Worm (Caenorhabditis elegans): ENCODE measurements around the gene npr-42.
A peak's percentile ranks its signal among the peaks of the same experiment; 100 is the strongest.

Gene npr-42

DNA sequence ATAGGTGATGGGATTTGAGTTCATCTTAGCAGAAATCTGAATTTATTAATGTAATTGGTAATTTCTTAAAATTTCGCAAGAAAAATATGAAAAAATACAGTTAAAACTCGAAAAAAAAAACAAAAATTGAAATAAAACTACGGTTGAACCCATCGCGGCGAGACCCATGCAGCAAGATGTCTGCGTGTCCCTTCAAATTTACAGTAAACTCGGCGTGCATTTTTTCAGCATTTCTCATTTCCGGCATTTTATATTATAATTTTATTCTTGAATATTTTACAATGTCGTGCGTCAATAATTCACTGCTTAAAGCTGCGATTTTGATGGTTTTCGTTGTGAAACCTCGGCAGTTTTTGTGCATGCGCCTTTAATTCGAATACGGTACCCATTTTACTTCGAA is 40.0 kb upstream of the npr-42 start, which contains the start of gene fbxc-43:
TSS of gene fbxc-43 (minus strand) at position 38 of the 400 bp plus-strand sequence.
- TF ChIP-seq zag-1 (tag; optimal IDR thresholded peaks at IDR 0.05) (no peak), alr-1 (tag; optimal IDR thresholded peaks at IDR 0.05) (no peak), R02D3.7 (tag; optimal IDR thresholded peaks at IDR 0.05) (no peak), mdl-1 (tag; optimal IDR thresholded peaks at IDR 0.05) (no peak), sma-9 (GFP tag; optimal IDR thresholded peaks at IDR 0.05) (no peak), sma-9 (tag; optimal IDR thresholded peaks at IDR 0.05) (no peak), elt-3 (tag; optimal IDR thresholded peaks at IDR 0.05) (no peak), elt-1 (tag; optimal IDR thresholded peaks at IDR 0.05) (no peak), C34F6.9 (tag; optimal IDR thresholded peaks at IDR 0.05) (no peak), nhr-12 (tag; optimal IDR thresholded peaks at IDR 0.05) (no peak), snpc-4 (tag; optimal IDR thresholded peaks at IDR 0.05) (no peak), unc-55 (GFP tag; optimal IDR thresholded peaks at IDR 0.05) (no peak), nhr-21 (tag; optimal IDR thresholded peaks at IDR 0.05) (no peak), ztf-4 (tag; optimal IDR thresholded peaks at IDR 0.05) (no peak), nhr-23 (tag; optimal IDR thresholded peaks at IDR 0.05) (no peak), Y55F3AM.14 (GFP tag; optimal IDR thresholded peaks at IDR 0.05) (no peak)

DNA sequence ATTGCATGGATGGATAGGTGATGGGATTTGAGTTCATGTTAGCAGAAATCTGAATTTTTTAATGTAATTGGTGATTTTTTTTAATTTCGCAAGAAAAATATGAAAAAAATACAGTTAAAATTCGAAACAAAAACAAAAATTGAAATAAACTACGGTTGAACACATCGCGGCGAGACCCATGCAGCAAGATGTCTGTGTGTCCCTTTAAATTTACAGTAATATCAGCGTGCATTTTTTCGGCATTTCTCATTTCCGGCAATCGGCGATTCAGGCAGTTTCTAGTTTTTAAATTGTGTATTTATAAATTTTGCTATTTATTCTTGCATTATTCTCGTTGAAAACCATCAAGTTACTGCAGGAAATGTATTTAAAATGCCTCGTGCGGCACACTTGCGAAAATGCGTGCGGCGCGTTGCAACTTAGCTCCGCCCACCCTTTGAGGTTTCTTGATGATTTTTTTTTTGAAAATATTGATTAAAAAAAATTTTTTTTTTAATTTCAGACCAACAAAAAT is 38.2 kb upstream of the npr-42 start, which contains the start of the genes fbxc-44 and C16A11.2:
TSS of gene fbxc-44 (minus strand) at position 51 of the 514 bp plus-strand sequence.
TSS of gene C16A11.2 (plus strand) at position 503 of the 514 bp plus-strand sequence.
- TF ChIP-seq nhr-129 (tag; optimal IDR thresholded peaks at IDR 0.05) (peak; percentile 5), mdl-1 (tag; optimal IDR thresholded peaks at IDR 0.05) (no peak), ztf-11 (tag; optimal IDR thresholded peaks at IDR 0.05) (no peak), ztf-4 (tag; optimal IDR thresholded peaks at IDR 0.05) (no peak), nhr-11 (tag; optimal IDR thresholded peaks at IDR 0.05) (no peak), lin-39 (tag; optimal IDR thresholded peaks at IDR 0.05) (no peak), unc-55 (GFP tag; optimal IDR thresholded peaks at IDR 0.05) (peak; percentile 45), gmeb-1 (tag; optimal IDR thresholded peaks at IDR 0.05) (peak; percentile 51), lin-11 (tag; optimal IDR thresholded peaks at IDR 0.05) (peak; percentile 18), mab-5 (tag; optimal IDR thresholded peaks at IDR 0.05) (no peak), F13H6.1 (tag; optimal IDR thresholded peaks at IDR 0.05) (peak; percentile 22), Y55F3AM.14 (GFP tag; optimal IDR thresholded peaks at IDR 0.05) (no peak), blmp-1 (tag; optimal IDR thresholded peaks at IDR 0.05; ENCODE audit: insufficient read depth) (no peak), nhr-6 (tag; optimal IDR thresholded peaks at IDR 0.05) (no peak)

DNA sequence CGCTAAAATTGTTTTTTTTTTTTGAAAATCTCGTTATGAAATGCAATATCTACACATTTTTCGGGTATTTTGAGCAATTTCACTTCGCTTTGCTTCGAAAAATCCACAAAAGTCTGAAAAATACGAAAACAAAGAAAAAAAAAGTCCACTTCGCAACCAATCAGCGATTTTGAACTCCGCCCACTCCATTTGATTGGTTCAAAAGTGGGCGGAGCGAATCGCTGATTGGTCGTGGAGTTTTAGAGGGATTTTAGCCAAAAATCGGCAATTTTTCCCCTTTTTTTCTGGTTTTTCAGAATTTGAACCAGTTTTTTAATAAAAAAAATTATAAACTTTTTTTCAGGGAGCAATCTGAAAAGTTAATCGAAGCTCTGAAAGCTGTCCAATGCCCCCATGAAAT is 37.0 kb upstream of the npr-42 start:
- TF ChIP-seq lin-13 (GFP tag; optimal IDR thresholded peaks at IDR 0.05) (no peak), fos-1 (tag; optimal IDR thresholded peaks at IDR 0.05) (no peak), egl-27 (tag; optimal IDR thresholded peaks at IDR 0.05) (no peak), Y55F3AM.14 (GFP tag; optimal IDR thresholded peaks at IDR 0.05) (no peak), lsy-2 (tag; optimal IDR thresholded peaks at IDR 0.05) (no peak), nhr-237 (tag; optimal IDR thresholded peaks at IDR 0.05) (no peak)

DNA sequence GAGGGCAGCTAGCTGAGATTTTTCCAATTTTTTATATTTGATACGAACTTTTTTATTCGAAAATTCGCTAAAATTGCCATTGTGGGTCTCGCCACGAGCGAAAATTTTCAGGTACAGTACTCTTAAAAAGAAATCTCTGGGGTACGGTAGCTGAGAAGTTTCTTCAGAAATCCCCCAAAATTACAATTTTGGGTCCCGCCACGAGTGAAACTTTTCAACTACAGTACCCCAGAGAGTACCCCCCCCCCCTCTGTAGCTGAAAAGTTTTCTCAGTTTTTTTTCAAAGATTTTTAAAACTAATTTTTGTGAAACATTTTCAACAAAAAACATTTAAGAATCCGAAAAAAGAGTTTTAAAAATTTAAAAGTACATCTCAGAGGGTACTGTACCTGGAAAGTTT is 31.0 kb upstream of the npr-42 start:
- no peak for TF ChIP-seq ZK546.5 (tag; optimal IDR thresholded peaks at IDR 0.05)
- no peak for TF ChIP-seq lsy-2 (tag; optimal IDR thresholded peaks at IDR 0.05)
- no peak for TF ChIP-seq crh-2 (tag; optimal IDR thresholded peaks at IDR 0.05)
- no peak for TF ChIP-seq nhr-237 (tag; optimal IDR thresholded peaks at IDR 0.05)
- no peak for TF ChIP-seq gmeb-1 (tag; optimal IDR thresholded peaks at IDR 0.05)
- no peak for TF ChIP-seq fos-1 (tag; optimal IDR thresholded peaks at IDR 0.05)
- no peak for TF ChIP-seq dmd-4 (tag; optimal IDR thresholded peaks at IDR 0.05)
- no peak for TF ChIP-seq unc-62 (GFP tag; optimal IDR thresholded peaks at IDR 0.05)
- no peak for TF ChIP-seq ztf-11 (tag; optimal IDR thresholded peaks at IDR 0.05)
- no peak for TF ChIP-seq Y55F3AM.14 (GFP tag; optimal IDR thresholded peaks at IDR 0.05)
- TF ChIP-seq nhr-10 (tag; optimal IDR thresholded peaks at IDR 0.05) = no peak
- no peak for TF ChIP-seq nhr-25 (tag; optimal IDR thresholded peaks at IDR 0.05)
- no peak for TF ChIP-seq sem-4 (tag; optimal IDR thresholded peaks at IDR 0.05)
- no peak for TF ChIP-seq alr-1 (tag; optimal IDR thresholded peaks at IDR 0.05)
- TF ChIP-seq lin-39 (tag; optimal IDR thresholded peaks at IDR 0.05) = no peak

Measured in whole organism, L2 larva.